Worm (Caenorhabditis elegans) whole organism, late embryonic: ENCODE results near the gene nhr-15.
"Not testable (repeated sequence)": the region's sequence is repeated elsewhere in the genome, so short reads cannot be mapped to it uniquely, and the experiment has no call there.

Experiments used
- F13H6.1 ChIP-seq: sonication (generic microtip); optimal IDR thresholded peaks from 2 replicates; lab custom pipeline; 2016; ENCODE audit warnings: missing genetic modification characterization, missing compliant biosample characterization
- K02D7.2 ChIP-seq: sonication (generic microtip); optimal IDR thresholded peaks from 2 replicates; lab custom pipeline; 2017; ENCODE audit warnings: mild to moderate bottlenecking, missing genetic modification characterization, missing compliant biosample characterization
- K09A11.1 ChIP-seq: sonication (generic microtip); optimal IDR thresholded peaks from 2 replicates; lab custom pipeline; 2017; ENCODE audit warnings: antibody characterized with exemption, mild to moderate bottlenecking, missing genetic modification characterization, missing compliant biosample characterization; ENCODE audit not compliant: insufficient read depth
- Y22D7AL.16 ChIP-seq: sonication (generic microtip); optimal IDR thresholded peaks from 2 replicates; lab custom pipeline; 2016; ENCODE audit warnings: missing genetic modification characterization, missing compliant biosample characterization
- ahr-1 ChIP-seq: sonication (generic microtip); optimal IDR thresholded peaks from 2 replicates; lab custom pipeline; 2016; ENCODE audit warnings: missing genetic modification characterization, missing compliant biosample characterization
- ceh-14 ChIP-seq: sonication (generic microtip); optimal IDR thresholded peaks from 2 replicates; lab custom pipeline; 2016; ENCODE audit warnings: missing genotype, missing genetic modification characterization, missing compliant biosample characterization
- ceh-18 ChIP-seq: sonication (generic microtip); optimal IDR thresholded peaks from 2 replicates; lab custom pipeline; 2016; ENCODE audit warnings: missing genetic modification characterization, missing compliant biosample characterization
- ceh-19 ChIP-seq: fragments of 200-800 bp; sonication (Bioruptor generic); optimal IDR thresholded peaks from 2 replicates; lab custom pipeline; 2018; ENCODE audit warnings: mild to moderate bottlenecking, missing genetic modification characterization, missing compliant biosample characterization
- ceh-22 ChIP-seq: sonication (generic microtip); optimal IDR thresholded peaks from 2 replicates; lab custom pipeline; 2017; ENCODE audit warnings: missing biosample characterization, missing genetic modification characterization
- ceh-24 ChIP-seq: sonication (generic microtip); optimal IDR thresholded peaks from 2 replicates; lab custom pipeline; 2016; ENCODE audit warnings: mild to moderate bottlenecking, missing genetic modification characterization, missing compliant biosample characterization
- ceh-31 ChIP-seq: sonication (generic microtip); optimal IDR thresholded peaks from 2 replicates; lab custom pipeline; 2016; ENCODE audit warnings: missing genetic modification characterization, missing compliant biosample characterization
- ceh-45 ChIP-seq: fragments of 200-800 bp; sonication (Bioruptor generic); IDR thresholded peaks from 2 replicates; pipeline ENCODE4 v1.3.6; 2022; ENCODE audit warnings: missing genetic modification reagents, missing genetic modification characterization, missing compliant biosample characterization
- ceh-48 ChIP-seq: sonication (generic microtip); optimal IDR thresholded peaks from 2 replicates; lab custom pipeline; 2016; ENCODE audit warnings: missing genetic modification characterization, inconsistent platforms, missing compliant biosample characterization
- ceh-6 ChIP-seq: fragments of 200-800 bp; sonication (Bioruptor generic); optimal IDR thresholded peaks from 2 replicates; lab custom pipeline; 2018; ENCODE audit warnings: mild to moderate bottlenecking, missing genetic modification characterization, missing compliant biosample characterization
- dmd-4 ChIP-seq: sonication (generic microtip); optimal IDR thresholded peaks from 2 replicates; lab custom pipeline; 2016; ENCODE audit warnings: borderline replicate concordance, missing genetic modification characterization, missing compliant biosample characterization
- elt-2 ChIP-seq: sonication (generic microtip); optimal IDR thresholded peaks from 2 replicates; lab custom pipeline; 2016; ENCODE audit warnings: missing genetic modification reagents, missing genetic modification characterization, missing compliant biosample characterization
- elt-4 ChIP-seq: sonication (generic microtip); optimal IDR thresholded peaks from 2 replicates; lab custom pipeline; 2016; ENCODE audit warnings: missing genetic modification characterization, missing compliant biosample characterization
- fkh-10 ChIP-seq: fragments of 150-350 bp; optimal IDR thresholded peaks from 2 replicates; lab custom pipeline; 2014; ENCODE audit warnings: missing biosample characterization, missing genetic modification reagents, missing genetic modification characterization
- fkh-6 ChIP-seq: sonication (generic microtip); optimal IDR thresholded peaks from 2 replicates; lab custom pipeline; 2016; ENCODE audit warnings: missing genetic modification characterization, missing compliant biosample characterization
- gmeb-2 ChIP-seq: sonication (generic microtip); optimal IDR thresholded peaks from 2 replicates; lab custom pipeline; 2016; ENCODE audit warnings: missing genetic modification characterization, inconsistent platforms, missing compliant biosample characterization
- hlh-15 ChIP-seq: sonication (generic microtip); optimal IDR thresholded peaks from 2 replicates; lab custom pipeline; 2016; ENCODE audit warnings: missing genetic modification characterization, missing compliant biosample characterization
- hlh-30 ChIP-seq: sonication (generic microtip); optimal IDR thresholded peaks from 2 replicates; lab custom pipeline; 2017; ENCODE audit warnings: antibody characterized with exemption, missing genetic modification characterization, missing compliant biosample characterization; ENCODE audit not compliant: insufficient read depth
- hlh-6 ChIP-seq: sonication (generic microtip); optimal IDR thresholded peaks from 2 replicates; lab custom pipeline; 2016; ENCODE audit warnings: missing genotype, missing genetic modification characterization, missing compliant biosample characterization
- lin-11 ChIP-seq: fragments of 200-800 bp; sonication (Bioruptor generic); optimal IDR thresholded peaks from 2 replicates; lab custom pipeline; 2018; ENCODE audit warnings: mild to moderate bottlenecking, missing genetic modification characterization, missing compliant biosample characterization
- mec-3 ChIP-seq: sonication (generic microtip); optimal IDR thresholded peaks from 2 replicates; lab custom pipeline; 2016; ENCODE audit warnings: borderline replicate concordance, missing genetic modification characterization, missing compliant biosample characterization
- nhr-11 ChIP-seq: fragments of 150-350 bp; optimal IDR thresholded peaks from 2 replicates; lab custom pipeline; 2014; ENCODE audit warnings: missing biosample characterization, missing genetic modification characterization
- npax-4 ChIP-seq: sonication (generic microtip); optimal IDR thresholded peaks from 2 replicates; lab custom pipeline; 2016; ENCODE audit warnings: missing genetic modification characterization, missing compliant biosample characterization
- odd-2 ChIP-seq: sonication (generic microtip); optimal IDR thresholded peaks from 2 replicates; lab custom pipeline; 2017; ENCODE audit warnings: antibody characterized with exemption, mild to moderate bottlenecking, missing genetic modification characterization, missing compliant biosample characterization
- pat-9 ChIP-seq: fragments of 200-800 bp; sonication (Bioruptor generic); optimal IDR thresholded peaks from 2 replicates; lab custom pipeline; 2018; ENCODE audit warnings: mild to moderate bottlenecking, missing genetic modification characterization, moderate library complexity, missing compliant biosample characterization
- pax-1 ChIP-seq: fragments of 150-350 bp; optimal IDR thresholded peaks from 2 replicates; lab custom pipeline; 2014; ENCODE audit warnings: missing biosample characterization, missing genetic modification characterization
- pha-2 ChIP-seq: sonication (generic microtip); optimal IDR thresholded peaks from 2 replicates; lab custom pipeline; 2017; ENCODE audit warnings: mild to moderate bottlenecking, missing genetic modification characterization, missing compliant biosample characterization
- pha-4 ChIP-seq: fragments of 150-350 bp; optimal IDR thresholded peaks from 2 replicates; lab custom pipeline; 2018; ENCODE audit warnings: missing biosample characterization, missing genetic modification reagents, missing genetic modification characterization
- sdc-2 ChIP-seq: sonication (generic microtip); optimal IDR thresholded peaks from 2 replicates; lab custom pipeline; 2016; ENCODE audit warnings: missing genotype, missing genetic modification characterization, missing compliant biosample characterization
- tbx-7 ChIP-seq: sonication (generic microtip); optimal IDR thresholded peaks from 2 replicates; lab custom pipeline; 2016; ENCODE audit warnings: missing genotype, missing genetic modification characterization, missing compliant biosample characterization
- ttx-3 ChIP-seq: sonication (generic microtip); optimal IDR thresholded peaks from 2 replicates; lab custom pipeline; 2016; ENCODE audit warnings: missing genetic modification reagents, missing genetic modification characterization, missing compliant biosample characterization
- unc-3 ChIP-seq, 2 experiments: fragments of 200-800 bp in 1 of 2; sonication (Bioruptor generic) in 1 of 2; sonication (generic microtip) in 1 of 2; conservative IDR thresholded peaks in 1 of 2; optimal IDR thresholded peaks in 1 of 2; 2 replicates each; pipeline versions ENCODE4 v1.3.6 to Lab custom; 2016 to 2022; ENCODE audit warnings: missing compliant biosample characterization in 2 of 2, missing genetic modification characterization in 2 of 2, missing genetic modification reagents in 1 of 2
- unc-42 ChIP-seq: sonication (generic microtip); optimal IDR thresholded peaks from 2 replicates; lab custom pipeline; 2016; ENCODE audit warnings: missing genotype, missing genetic modification characterization, missing compliant biosample characterization
- unc-86 ChIP-seq: sonication (generic microtip); optimal IDR thresholded peaks from 2 replicates; lab custom pipeline; 2016; ENCODE audit warnings: missing genetic modification characterization, missing compliant biosample characterization
- zip-5 ChIP-seq: sonication (generic microtip); optimal IDR thresholded peaks from 2 replicates; lab custom pipeline; 2016; ENCODE audit warnings: missing genetic modification characterization, missing compliant biosample characterization
- ztf-16 ChIP-seq: sonication (generic microtip); optimal IDR thresholded peaks from 2 replicates; lab custom pipeline; 2017; ENCODE audit warnings: missing genetic modification characterization, missing compliant biosample characterization

nhr-15 gene

ce11 chrV:312421-312820 is at the start of gene nhr-15:
nhr-15 (plus strand) TSS chrV:312721.
- TF ChIP-seq ceh-22 (tag; lab: Kevin White, UChicago) = no peak
- no peak for TF ChIP-seq ahr-1 (tag; lab: Kevin White, UChicago)
- TF ChIP-seq ceh-19 (GFP tag; lab: Kevin White, UChicago) = no peak
- no peak for TF ChIP-seq ztf-16 (tag; lab: Kevin White, UChicago)
- no peak for TF ChIP-seq ttx-3 (tag; lab: Kevin White, UChicago)
- no peak for TF ChIP-seq Y22D7AL.16 (tag; lab: Kevin White, UChicago)
- no peak for TF ChIP-seq elt-4 (tag; lab: Kevin White, UChicago)
- no peak for TF ChIP-seq nhr-11
- TF ChIP-seq ceh-31 (tag; lab: Kevin White, UChicago) = no peak
- no peak for TF ChIP-seq pha-2
- TF ChIP-seq odd-2 (tag; lab: Kevin White, UChicago) = no peak
- TF ChIP-seq pat-9 (tag; lab: Kevin White, UChicago) = no peak
- TF ChIP-seq ceh-45 = no peak
- no peak for TF ChIP-seq pha-4
- no peak for TF ChIP-seq F13H6.1
- TF ChIP-seq hlh-6 (tag; lab: Kevin White, UChicago) = no peak
- no peak for TF ChIP-seq mec-3 (tag; lab: Kevin White, UChicago)
- no peak for TF ChIP-seq unc-42 (tag; lab: Kevin White, UChicago)
- no peak for TF ChIP-seq fkh-6
- no peak for TF ChIP-seq sdc-2 (tag; lab: Kevin White, UChicago)

DNA sequence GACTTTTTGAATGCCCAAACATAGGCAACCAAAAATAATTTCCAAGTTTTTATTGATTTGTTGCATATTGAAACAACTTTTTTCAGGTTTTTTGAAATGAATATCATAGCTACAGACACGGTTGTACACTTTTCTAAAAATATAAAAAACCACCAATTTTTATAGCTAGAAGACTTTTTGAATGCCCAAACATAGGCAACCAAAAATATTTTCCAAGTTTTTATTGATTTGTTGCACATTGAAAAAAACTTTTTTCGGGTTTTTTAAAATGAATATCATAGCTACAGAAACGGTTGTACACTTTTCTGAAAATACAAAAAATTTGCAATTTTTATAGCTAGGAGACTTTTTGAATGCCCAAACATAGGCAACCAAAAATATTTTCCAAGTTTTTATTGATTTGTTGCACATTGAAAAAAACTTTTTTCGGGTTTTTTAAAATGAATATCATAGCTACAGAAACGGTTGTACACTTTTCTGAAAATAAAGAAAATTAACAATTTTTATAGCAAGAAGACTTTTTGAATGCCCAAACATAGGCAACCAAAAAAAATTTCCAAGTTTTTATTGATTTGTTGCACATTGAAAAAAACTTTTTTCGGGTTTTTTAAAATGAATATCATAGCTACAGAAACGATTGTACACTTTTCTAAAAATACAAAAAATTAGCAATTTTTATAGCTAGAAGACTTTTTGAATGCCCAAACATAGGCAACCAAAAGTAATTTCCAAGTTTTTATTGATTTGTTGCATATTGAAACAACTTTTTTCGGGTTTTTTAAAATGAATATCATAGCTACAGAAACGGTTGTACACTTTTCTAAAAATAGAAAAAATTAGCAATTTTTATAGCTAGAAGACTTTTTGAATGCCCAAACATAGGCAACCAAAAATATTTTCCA is 47.2 kb upstream of the nhr-15 start:
- TF ChIP-seq hlh-15 (peak; percentile 75), K02D7.2 (tag; lab: Kevin White, UChicago) (peak; percentile 97), unc-86 (tag; lab: Kevin White, UChicago) (peak; percentile 72), zip-5 (peak; percentile 69), ttx-3 (tag; lab: Kevin White, UChicago) (peak; percentile 67), ceh-48 (tag; lab: Kevin White, UChicago) (peak; percentile 92), gmeb-2 (tag; lab: Kevin White, UChicago) (peak; percentile 85), nhr-11 (peak; percentile 59), ceh-24 (peak; percentile 90), ztf-16 (tag; lab: Kevin White, UChicago) (peak; percentile 77), pat-9 (tag; lab: Kevin White, UChicago) (peak; percentile 69), elt-2 (tag; lab: Kevin White, UChicago) (peak; percentile 31), unc-3 (tag; optimal IDR thresholded peaks at IDR 0.05; lab: Kevin White, UChicago) (peak; percentile 93), npax-4 (peak; percentile 93)
- TF ChIP-seq unc-3 (GFP tag; conservative IDR thresholded peaks at IDR 0.05; lab: Robert Waterston, UW) = not testable (repeated sequence)
- TF ChIP-seq, all 69 proteins: peak for 14; not testable (repeated sequence) for 55

- TF ChIP-seq hlh-30 (no peak), ceh-48 (tag; lab: Kevin White, UChicago) (no peak), lin-11 (tag; lab: Kevin White, UChicago) (no peak), Y22D7AL.16 (tag; lab: Kevin White, UChicago) (no peak), ceh-6 (no peak), tbx-7 (no peak), dmd-4 (tag; lab: Kevin White, UChicago) (no peak), ceh-24 (no peak), ceh-18 (no peak), K09A11.1 (tag; lab: Kevin White, UChicago) (no peak), fkh-10 (GFP tag; lab: Kevin White, UChicago) (no peak), elt-2 (tag; lab: Kevin White, UChicago) (no peak), ceh-14 (tag; lab: Kevin White, UChicago) (no peak), pax-1 (no peak)
These were observed 44.5 kb upstream of the nhr-15 start, which contains the start of gene lgc-26 for ce11 chrV:268007-268406. lgc-26 (plus strand) TSS chrV:268307.
